Worm (Caenorhabditis elegans): ENCODE results near the gene D1005.10.

D1005.10 gene

ce11 chrX:1524559-1524958, 38.6 kb upstream of the D1005.10 start (continued):
- TF ChIP-seq Y95B8A.8 (GFP tag; IDR thresholded peaks at IDR 0.05) (no peak), F39B2.1 (GFP tag; IDR thresholded peaks at IDR 0.05) (no peak), mel-28 (tag; optimal IDR thresholded peaks at IDR 0.05; ENCODE audit: borderline replicate concordance) (no peak), egrh-3 (GFP tag; IDR thresholded peaks at IDR 0.05) (peak; percentile 47), hmg-1.2 (GFP tag; IDR thresholded peaks at IDR 0.05) (peak; percentile 69; the same call in 1 of the 2 replicates), hsf-1 (GFP tag; IDR thresholded peaks at IDR 0.05) (no peak)

ce11 chrX:1523272-1523671, 37.3 kb upstream of the D1005.10 start:
- no peak for TF ChIP-seq snpc-4 (GFP tag; optimal IDR thresholded peaks at IDR 0.05)
- no peak for TF ChIP-seq snpc-4 (tag; optimal IDR thresholded peaks at IDR 0.05)
- TF ChIP-seq nhr-120 (GFP tag; IDR thresholded peaks at IDR 0.05) = no peak
- TF ChIP-seq B0336.3 (GFP tag; IDR thresholded peaks at IDR 0.05) = no peak
- TF ChIP-seq atf-7 (tag; optimal IDR thresholded peaks at IDR 0.05) = no peak
- TF ChIP-seq zim-3 (tag; optimal IDR thresholded peaks at IDR 0.05) = no peak
- TF ChIP-seq rec-8 (tag; optimal IDR thresholded peaks at IDR 0.05) = no peak
- TF ChIP-seq let-607 (tag; optimal IDR thresholded peaks at IDR 0.05) = no peak
- no peak for TF ChIP-seq ztf-6 (GFP tag; IDR thresholded peaks at IDR 0.05)

ce11 chrX:1522068-1522467, 36.1 kb upstream of the D1005.10 start:
- TF ChIP-seq lin-40 (tag; optimal IDR thresholded peaks at IDR 0.05) = no peak
- TF ChIP-seq cebp-1 (GFP tag; IDR thresholded peaks at IDR 0.05) = no peak
- TF ChIP-seq cebp-1 (tag; optimal IDR thresholded peaks at IDR 0.05) = peak; percentile 7

ce11 chrX:1521387-1521786, 35.4 kb upstream of the D1005.10 start, which contains the start of gene toca-1:
TSS of gene toca-1 (minus strand) at chrX:1521487.
- TF ChIP-seq hmg-20 (GFP tag; IDR thresholded peaks at IDR 0.05) (no peak), snpc-4 (GFP tag; optimal IDR thresholded peaks at IDR 0.05) (no peak), snpc-4 (tag; optimal IDR thresholded peaks at IDR 0.05) (no peak), hrde-1 (tag; optimal IDR thresholded peaks at IDR 0.05; ENCODE audit: borderline replicate concordance) (no peak), ztf-18 (tag; optimal IDR thresholded peaks at IDR 0.05) (no peak), mes-4 (tag; optimal IDR thresholded peaks at IDR 0.05) (no peak), B0261.1 (tag; optimal IDR thresholded peaks at IDR 0.05) (no peak), atf-7 (tag; optimal IDR thresholded peaks at IDR 0.05) (no peak), let-607 (tag; optimal IDR thresholded peaks at IDR 0.05) (no peak), lin-54 (GFP tag; optimal IDR thresholded peaks at IDR 0.05) (no peak), snpc-1.1 (tag; optimal IDR thresholded peaks at IDR 0.05; ENCODE audit: insufficient read depth) (no peak)

ce11 chrX:1517519-1517918, 31.5 kb upstream of the D1005.10 start:
- TF ChIP-seq zfh-2 (GFP tag; conservative IDR thresholded peaks at IDR 0.05) = peak; percentile 53; the same call in 1 of the 2 replicates
- no peak for TF ChIP-seq nhr-120 (GFP tag; IDR thresholded peaks at IDR 0.05)

- TF ChIP-seq snpc-4 (GFP tag; optimal IDR thresholded peaks at IDR 0.05) = no peak
- peak in 3 of 4 experiments; percentile 16 to 83 (median 73) for TF ChIP-seq snpc-4 (tag; optimal IDR thresholded peaks at IDR 0.05)
- no peak for TF ChIP-seq ceh-100 (GFP tag; IDR thresholded peaks at IDR 0.05)
- TF ChIP-seq hmg-1.2 (GFP tag; IDR thresholded peaks at IDR 0.05) = peak; percentile 22; the same call in 1 of the 2 replicates
Measured at ce11 chrX:1516574-1516973, 30.6 kb upstream of the D1005.10 start.

- TF ChIP-seq egrh-3 (GFP tag; IDR thresholded peaks at IDR 0.05) (no peak), lin-26 (GFP tag; IDR thresholded peaks at IDR 0.05) (0 out of 2 replicates have a peak, but pooled peaks have one; percentile 44), F37B4.10 (GFP tag; IDR thresholded peaks at IDR 0.05) (no peak), madf-3 (GFP tag; IDR thresholded peaks at IDR 0.05) (0 out of 2 replicates have a peak, but pooled peaks have one; percentile 21), rpc-1 (optimal IDR thresholded peaks at IDR 0.05) (no peak), rpc-1 (tag; optimal IDR thresholded peaks at IDR 0.05) (peak; percentile 14)
Measured at ce11 chrX:1513153-1513552, 27.2 kb upstream of the D1005.10 start.
